Fruit fly (Drosophila melanogaster): ENCODE results near the gene CG14933.

CG14933 gene

dm6 chr2L:11842291-11843187 lies at the start of gene CG14933, which contains the start of the genes CG44008, CG46426 and CG42486:
Gene CG14933, plus strand, starts transcription at chr2L:11842828.
Gene CG44008, minus strand, starts transcription at chr2L:11842445.
Gene CG46426, plus strand, starts transcription at chr2L:11842828.
Gene CG42486, plus strand, starts transcription at chr2L:11843137.
- TF ChIP-seq Antp (GFP tag; optimal IDR thresholded peaks at IDR 0.05) (no peak), Nf-YC (tag; optimal IDR thresholded peaks at IDR 0.05) (peak; percentile 61), kni (GFP tag; optimal IDR thresholded peaks at IDR 0.05) (no peak), toy (GFP tag; IDR thresholded peaks at IDR 0.05) (no peak), CG10543 (GFP tag; optimal IDR thresholded peaks at IDR 0.05) (peak; percentile 8), eve (GFP tag; optimal IDR thresholded peaks at IDR 0.05) (peak in 1 of 2 experiments; percentile 58), exex (tag; optimal IDR thresholded peaks at IDR 0.05) (peak; percentile 61), CG5953 (GFP tag; IDR thresholded peaks at IDR 0.05) (no peak), NC2β (GFP tag; optimal IDR thresholded peaks at IDR 0.05) (no peak), Nf-YB (GFP tag; optimal IDR thresholded peaks at IDR 0.05) (peak; percentile 79), bsh (GFP tag; optimal IDR thresholded peaks at IDR 0.05) (no peak), Scr (GFP tag; IDR thresholded peaks at IDR 0.05; ENCODE audit: partially characterized antibody) (no peak), Poxn (GFP tag; IDR thresholded peaks at IDR 0.05) (no peak), CG4282 (GFP tag; optimal IDR thresholded peaks at IDR 0.05) (no peak), prd (optimal IDR thresholded peaks at IDR 0.05) (no peak), prd (GFP tag; IDR thresholded peaks at IDR 0.05) (no peak), cad (GFP tag; optimal IDR thresholded peaks at IDR 0.05) (no peak), salm (tag; optimal IDR thresholded peaks at IDR 0.05) (no peak), Trl (optimal IDR thresholded peaks at IDR 0.05) (peak in 1 of 2 experiments; percentile 19), Trl (GFP tag; optimal IDR thresholded peaks at IDR 0.05) (no peak), CG14441 (GFP tag; IDR thresholded peaks at IDR 0.05) (no peak), bbx (GFP tag; IDR thresholded peaks at IDR 0.05; ENCODE audit: partially characterized antibody) (no peak), Deaf1 (tag; optimal IDR thresholded peaks at IDR 0.05) (no peak), CG11085 (GFP tag; IDR thresholded peaks at IDR 0.05) (no peak), CG13775 (GFP tag; optimal IDR thresholded peaks at IDR 0.05) (no peak), CG2678 (tag; optimal IDR thresholded peaks at IDR 0.05) (no peak), CG7357 (GFP tag; IDR thresholded peaks at IDR 0.05) (no peak), TFAM (GFP tag; optimal IDR thresholded peaks at IDR 0.05) (no peak), bab2 (GFP tag; optimal IDR thresholded peaks at IDR 0.05) (no peak), grn (GFP tag; optimal IDR thresholded peaks at IDR 0.05) (peak; percentile 49), Mrtf (GFP tag; IDR thresholded peaks at IDR 0.05) (no peak), dmrt11E (tag; optimal IDR thresholded peaks at IDR 0.05) (no peak), CG15601 (tag; optimal IDR thresholded peaks at IDR 0.05) (peak; percentile 41), CG7963 (GFP tag; IDR thresholded peaks at IDR 0.05; ENCODE audit: partially characterized antibody) (no peak), CG9817 (tag; optimal IDR thresholded peaks at IDR 0.05) (no peak), CG31441 (GFP tag; IDR thresholded peaks at IDR 0.05) (no peak), CG16815 (GFP tag; optimal IDR thresholded peaks at IDR 0.05) (no peak), unc-4 (GFP tag; IDR thresholded peaks at IDR 0.05; ENCODE audit: partially characterized antibody) (no peak), Atf-2 (GFP tag; optimal IDR thresholded peaks at IDR 0.05) (no peak), sisA (GFP tag; IDR thresholded peaks at IDR 0.05) (no peak), sens (GFP tag) (no peak), CG12391 (tag; optimal IDR thresholded peaks at IDR 0.05) (no peak), CG6654 (GFP tag; optimal IDR thresholded peaks at IDR 0.05) (no peak), sd (tag; optimal IDR thresholded peaks at IDR 0.05) (peak; percentile 14), CG18476 (GFP tag; optimal IDR thresholded peaks at IDR 0.05) (no peak), caup (GFP tag; optimal IDR thresholded peaks at IDR 0.05; ENCODE audit: severe bottlenecking) (no peak), Med (GFP tag) (peak; percentile 43), dati (GFP tag; IDR thresholded peaks at IDR 0.05) (no peak), CG6254 (GFP tag; optimal IDR thresholded peaks at IDR 0.05) (no peak), CG13287 (GFP tag; IDR thresholded peaks at IDR 0.05; ENCODE audit: partially characterized antibody) (no peak)
